Worm (Caenorhabditis elegans) whole organism, early embryonic: ENCODE measurements around the gene fbxa-211.

Experiments
- B0310.2 ChIP-seq: sonication (generic microtip); optimal IDR thresholded peaks from 2 replicates; lab custom pipeline; 2016; ENCODE audit warnings: mild to moderate bottlenecking, missing genetic modification characterization, missing compliant biosample characterization
- aly-1 ChIP-seq: sonication (generic microtip); optimal IDR thresholded peaks from 2 replicates; lab custom pipeline; 2016; ENCODE audit warnings: missing genetic modification characterization, missing compliant biosample characterization
- ama-1 ChIP-seq: fragments of 150-350 bp; optimal IDR thresholded peaks from 2 replicates; lab custom pipeline; 2014
- ceh-13 ChIP-seq: fragments of 200-800 bp; sonication (Bioruptor generic); optimal IDR thresholded peaks from 2 replicates; lab custom pipeline; 2018; ENCODE audit warnings: mild to moderate bottlenecking, missing genetic modification characterization, missing compliant biosample characterization
- ceh-36 ChIP-seq: sonication (generic microtip); optimal IDR thresholded peaks from 2 replicates; lab custom pipeline; 2016; ENCODE audit warnings: missing genetic modification characterization, inconsistent platforms, missing compliant biosample characterization
- flt-1 ChIP-seq: fragments of 200-800 bp; sonication (Bioruptor generic); IDR thresholded peaks from 2 replicates; pipeline ENCODE4 v1.3.6; 2022; ENCODE audit warnings: missing genetic modification characterization, missing compliant biosample characterization
- hmbx-1 ChIP-seq: sonication (generic microtip); optimal IDR thresholded peaks from 2 replicates; lab custom pipeline; 2016; ENCODE audit warnings: mild to moderate bottlenecking, missing genetic modification characterization, missing compliant biosample characterization
- hmg-4 ChIP-seq: fragments of 200-800 bp; sonication (Bioruptor generic); optimal IDR thresholded peaks from 2 replicates; lab custom pipeline; 2018; ENCODE audit warnings: mild to moderate bottlenecking, missing genetic modification characterization, missing compliant biosample characterization
- hnd-1 ChIP-seq: sonication (generic microtip); optimal IDR thresholded peaks from 2 replicates; lab custom pipeline; 2016; ENCODE audit warnings: missing genetic modification characterization, missing compliant biosample characterization
- pes-1 ChIP-seq: fragments of 200-800 bp; sonication (Bioruptor generic); IDR thresholded peaks from 2 replicates; pipeline ENCODE4 v1.3.6; 2022; ENCODE audit warnings: missing genetic modification reagents, missing genetic modification characterization, missing compliant biosample characterization
- scrt-1 ChIP-seq: fragments of 200-800 bp; sonication (Bioruptor generic); IDR thresholded peaks from 2 replicates; pipeline ENCODE4 v1.3.6; 2022; ENCODE audit warnings: missing genetic modification characterization, missing compliant biosample characterization
- sea-1 ChIP-seq: fragments of 200-800 bp; sonication (Bioruptor generic); conservative IDR thresholded peaks from 2 replicates; pipeline ENCODE4 v1.3.6; 2022; ENCODE audit warnings: missing genetic modification characterization, missing compliant biosample characterization
- tra-4 ChIP-seq: sonication (generic microtip); optimal IDR thresholded peaks from 2 replicates; lab custom pipeline; 2017; ENCODE audit warnings: missing genetic modification characterization, missing compliant biosample characterization

ce11 chrV:18131049-18131448 lies 3.7 kb downstream of the fbxa-211 start, which contains the start of gene Y37H2A.12:
- no peak for TF ChIP-seq ceh-13 (GFP tag; lab: Kevin White, UChicago)
- TF ChIP-seq sea-1 (GFP tag; lab: Robert Waterston, UW), result no peak
- TF ChIP-seq scrt-1 (GFP tag; lab: Robert Waterston, UW), result no peak
- TF ChIP-seq hmg-4 (GFP tag; lab: Kevin White, UChicago), result no peak
- no peak for TF ChIP-seq flt-1
- TF ChIP-seq hmbx-1 (tag; lab: Kevin White, UChicago), result no peak
- TF ChIP-seq pes-1 (GFP tag; lab: Robert Waterston, UW), result no peak
- no peak for TF ChIP-seq ceh-36 (tag; lab: Kevin White, UChicago)
- TF ChIP-seq tra-4 (tag; lab: Kevin White, UChicago), result no peak
- no peak for TF ChIP-seq ama-1 (lab: Kevin White, UChicago)
- TF ChIP-seq B0310.2, result no peak
- TF ChIP-seq aly-1 (tag; lab: Kevin White, UChicago), result no peak
- no peak for TF ChIP-seq hnd-1 (tag; lab: Kevin White, UChicago)
